Worm (Caenorhabditis elegans): ENCODE measurements around the gene rnp-3.

The rnp-3 gene

ce11 chrIV:4173789-4174188 lies at the start of gene rnp-3:
Gene rnp-3, plus strand, starts transcription at chrIV:4174089.
- no peak for TF ChIP-seq lim-7 (GFP tag; IDR thresholded peaks at IDR 0.05)

- peak; percentile 30; the same call in 1 of the 2 replicates for TF ChIP-seq dmd-6 (GFP tag; IDR thresholded peaks at IDR 0.05)
Measured at ce11 chrIV:4125657-4126056, 48.2 kb upstream of the rnp-3 start, which contains the start of gene F49F1.7. Gene F49F1.7, minus strand, starts transcription at chrIV:4125757.

ce11 chrIV:4135744-4136143 lies 38.1 kb upstream of the rnp-3 start, which contains the start of gene F49F1.17:
Gene F49F1.17, minus strand, starts transcription at chrIV:4135844.
- TF ChIP-seq ceh-44 (GFP tag; IDR thresholded peaks at IDR 0.05): no peak
- TF ChIP-seq Y75B8A.6 (GFP tag; IDR thresholded peaks at IDR 0.05): no peak
- no peak for TF ChIP-seq php-3 (GFP tag; IDR thresholded peaks at IDR 0.05)
- no peak for TF ChIP-seq daf-8 (GFP tag; IDR thresholded peaks at IDR 0.05)
- TF ChIP-seq F37D6.2 (tag; optimal IDR thresholded peaks at IDR 0.05): no peak
- TF ChIP-seq spr-1 (tag; optimal IDR thresholded peaks at IDR 0.05): no peak
- TF ChIP-seq pqm-1 (tag; optimal IDR thresholded peaks at IDR 0.05): no peak

ce11 chrIV:4137472-4137871 lies 36.4 kb upstream of the rnp-3 start, which contains the start of gene F49F1.9:
Gene F49F1.9, minus strand, starts transcription at chrIV:4137572.
- no peak for TF ChIP-seq nhr-28 (tag; optimal IDR thresholded peaks at IDR 0.05)
- no peak for TF ChIP-seq nhr-111 (GFP tag; optimal IDR thresholded peaks at IDR 0.05)
- no peak for TF ChIP-seq nhr-11 (tag; optimal IDR thresholded peaks at IDR 0.05)
- TF ChIP-seq lin-13 (GFP tag; optimal IDR thresholded peaks at IDR 0.05): no peak
- TF ChIP-seq lin-15B (tag; optimal IDR thresholded peaks at IDR 0.05): no peak
- no peak for TF ChIP-seq unc-62 (GFP tag; optimal IDR thresholded peaks at IDR 0.05 in 1 of 2)
- TF ChIP-seq unc-62 (tag; optimal IDR thresholded peaks at IDR 0.05): no peak
- no peak for TF ChIP-seq nhr-6 (tag; optimal IDR thresholded peaks at IDR 0.05)
- no peak for TF ChIP-seq mxl-3 (GFP tag; optimal IDR thresholded peaks at IDR 0.05)
- TF ChIP-seq nhr-41 (GFP tag; IDR thresholded peaks at IDR 0.05): no peak
- TF ChIP-seq egl-27 (tag; optimal IDR thresholded peaks at IDR 0.05): no peak

ce11 chrIV:4139022-4139421 lies 34.9 kb upstream of the rnp-3 start, which contains the start of gene F49F1.10:
Gene F49F1.10, minus strand, starts transcription at chrIV:4139122.
- no peak for TF ChIP-seq Y48G9A.11 (GFP tag; IDR thresholded peaks at IDR 0.05)
- no peak for TF ChIP-seq D1046.2 (GFP tag; IDR thresholded peaks at IDR 0.05)
- no peak for TF ChIP-seq set-16 (GFP tag; IDR thresholded peaks at IDR 0.05)
- TF ChIP-seq ztf-7 (tag; optimal IDR thresholded peaks at IDR 0.05): no peak
- no peak for TF ChIP-seq F26F4.8 (GFP tag; conservative IDR thresholded peaks at IDR 0.05)

- TF ChIP-seq ceh-32 (tag; optimal IDR thresholded peaks at IDR 0.05; ENCODE audit: poor library complexity) (no peak), nhr-10 (tag; optimal IDR thresholded peaks at IDR 0.05) (no peak), mep-1 (tag; optimal IDR thresholded peaks at IDR 0.05) (no peak), T26A8.4 (GFP tag; IDR thresholded peaks at IDR 0.05) (no peak), mxl-2 (GFP tag; conservative IDR thresholded peaks at IDR 0.05) (no peak), mdl-1 (tag; optimal IDR thresholded peaks at IDR 0.05) (no peak), nhr-11 (tag; optimal IDR thresholded peaks at IDR 0.05) (no peak), snpc-1.2 (GFP tag; IDR thresholded peaks at IDR 0.05) (no peak), ceh-20 (GFP tag; IDR thresholded peaks at IDR 0.05) (no peak), lim-7 (GFP tag; IDR thresholded peaks at IDR 0.05) (no peak), php-3 (GFP tag; IDR thresholded peaks at IDR 0.05) (no peak)
Measured at ce11 chrIV:4140265-4140664, 33.6 kb upstream of the rnp-3 start, which contains the start of gene F49F1.18. Gene F49F1.18, minus strand, starts transcription at chrIV:4140365.
